Fruit fly (Drosophila melanogaster) whole organism, embryonic: ENCODE results near the gene CG34450.

Experiments
- CG1024 ChIP-seq: fragments of 200-800 bp; sonication (Bioruptor generic); IDR thresholded peaks from 2 replicates; pipeline ENCODE4 v1.3.6; 2022; ENCODE audit warnings: missing biosample characterization, missing genetic modification characterization
- CG10267 ChIP-seq: fragments of 200-800 bp; sonication (Bioruptor generic); optimal IDR thresholded peaks from 2 replicates; lab custom pipeline; 2018; ENCODE audit warnings: missing biosample characterization, mild to moderate bottlenecking, missing genetic modification characterization, moderate library complexity
- CG11723 ChIP-seq: fragments of 200-800 bp; sonication (Bioruptor generic); optimal IDR thresholded peaks from 2 replicates; lab custom pipeline; 2017; ENCODE audit warnings: missing biosample characterization, mild to moderate bottlenecking, missing genetic modification characterization
- CG14710 ChIP-seq: fragments of 200-800 bp; sonication (Bioruptor generic); optimal IDR thresholded peaks from 3 replicates; lab custom pipeline; 2019; ENCODE audit warnings: missing biosample characterization, mild to moderate bottlenecking, missing genetic modification characterization, moderate library complexity
- CG15011 ChIP-seq: fragments of 200-800 bp; sonication (Bioruptor generic); optimal IDR thresholded peaks from 3 replicates; lab custom pipeline; 2018; ENCODE audit warnings: missing biosample characterization, mild to moderate bottlenecking, missing genetic modification characterization
- CG1529 ChIP-seq: fragments of 200-800 bp; sonication (Bioruptor generic); optimal IDR thresholded peaks from 3 replicates; lab custom pipeline; 2018; ENCODE audit warnings: missing biosample characterization, missing genetic modification characterization
- CG17612 ChIP-seq: fragments of 200-800 bp; sonication (Bioruptor generic); IDR thresholded peaks from 2 replicates; pipeline ENCODE4 v1.3.6; 2022; ENCODE audit warnings: missing biosample characterization, missing genetic modification characterization
- CG18011 ChIP-seq: fragments of 200-800 bp; sonication (Bioruptor generic); optimal IDR thresholded peaks from 2 replicates; lab custom pipeline; 2017; ENCODE audit warnings: missing biosample characterization, missing genetic modification characterization, mild to moderate bottlenecking, moderate library complexity, missing genotype
- CG1832 ChIP-seq: fragments of 200-800 bp; sonication (Bioruptor generic); optimal IDR thresholded peaks from 2 replicates; lab custom pipeline; 2017; ENCODE audit warnings: missing biosample characterization, mild to moderate bottlenecking, missing genetic modification characterization, inconsistent platforms
- CG2889 ChIP-seq: fragments of 200-800 bp; sonication (Bioruptor generic); IDR thresholded peaks from 3 replicates; pipeline ENCODE4 v1.3.6; 2022; ENCODE audit warnings: missing biosample characterization, missing genetic modification characterization
- CG32532 ChIP-seq: fragments of 200-800 bp; sonication (Bioruptor generic); IDR thresholded peaks from 2 replicates; pipeline ENCODE4 v1.3.6; 2022; ENCODE audit warnings: missing biosample characterization, missing genetic modification characterization
- CG3726 ChIP-seq: fragments of 200-800 bp; sonication (Bioruptor generic); IDR thresholded peaks from 3 replicates; pipeline ENCODE4, ENCODE4 v1.3.6; 2022; ENCODE audit warnings: missing biosample characterization, missing genetic modification characterization
- CG42726 ChIP-seq: fragments of 200-800 bp; sonication (Bioruptor generic); IDR thresholded peaks from 2 replicates; pipeline ENCODE4 v1.3.6; 2022; ENCODE audit warnings: missing biosample characterization, missing genetic modification characterization; ENCODE audit not compliant: partially characterized antibody
- CG4282 ChIP-seq: fragments of 200-800 bp; sonication (Bioruptor generic); optimal IDR thresholded peaks from 2 replicates; lab custom pipeline; 2016; ENCODE audit warnings: missing biosample characterization, missing genetic modification characterization
- CG4820 ChIP-seq: fragments of 200-800 bp; sonication (Bioruptor generic); optimal IDR thresholded peaks from 3 replicates; lab custom pipeline; 2016; ENCODE audit warnings: missing biosample characterization, missing genetic modification characterization
- CG6175 ChIP-seq: fragments of 200-800 bp; sonication (Bioruptor generic); IDR thresholded peaks from 3 replicates; pipeline ENCODE4 v1.3.6; 2022; ENCODE audit warnings: missing biosample characterization, missing genetic modification characterization
- CG6683 ChIP-seq: fragments of 200-800 bp; sonication (Bioruptor generic); optimal IDR thresholded peaks from 2 replicates; lab custom pipeline; 2017; ENCODE audit warnings: missing biosample characterization, mild to moderate bottlenecking, missing genetic modification characterization, missing genetic modification reagents
- CG7987 ChIP-seq: fragments of 200-800 bp; sonication (Bioruptor generic); optimal IDR thresholded peaks from 2 replicates; lab custom pipeline; 2018; ENCODE audit warnings: missing biosample characterization, mild to moderate bottlenecking, missing genetic modification characterization, moderate library complexity
- CG8765 ChIP-seq: fragments of 200-800 bp; sonication (Bioruptor generic); IDR thresholded peaks from 2 replicates; pipeline ENCODE4 v1.3.6; 2022; ENCODE audit warnings: missing biosample characterization, missing genetic modification characterization
- Dfd ChIP-seq, 2 experiments: fragments of >200 bp; optimal IDR thresholded peaks; 2 replicates each; lab custom pipeline; 2017; ENCODE audit warnings: missing biosample characterization in 2 of 2, missing genetic modification characterization in 2 of 2
- Gug ChIP-seq: fragments of 200-800 bp; sonication (Bioruptor generic); IDR thresholded peaks from 4 replicates; pipeline ENCODE4 v1.3.6; 2022; ENCODE audit warnings: missing biosample characterization, missing genetic modification characterization
- H15 ChIP-seq: fragments of 200-800 bp; sonication (Bioruptor generic); IDR thresholded peaks from 3 replicates; pipeline ENCODE4 v1.3.6; 2022; ENCODE audit warnings: missing biosample characterization, missing genetic modification characterization
- Hand ChIP-seq: fragments of 200-800 bp; sonication (Bioruptor generic); optimal IDR thresholded peaks from 2 replicates; lab custom pipeline; 2017; ENCODE audit warnings: mild to moderate bottlenecking, missing biosample characterization, missing genetic modification reagents, missing genetic modification characterization
- Hey ChIP-seq: fragments of 200-800 bp; sonication (Bioruptor generic); optimal IDR thresholded peaks from 3 replicates; lab custom pipeline; 2018; ENCODE audit warnings: missing biosample characterization, mild to moderate bottlenecking, missing genetic modification characterization
- HmgZ ChIP-seq: fragments of 200-800 bp; sonication (Bioruptor generic); optimal IDR thresholded peaks from 2 replicates; lab custom pipeline; 2018; ENCODE audit warnings: missing biosample characterization, mild to moderate bottlenecking, missing genetic modification characterization
- Lhr ChIP-seq: fragments of 200-800 bp; sonication (Bioruptor generic); optimal IDR thresholded peaks from 3 replicates; lab custom pipeline; 2017; ENCODE audit warnings: mild to moderate bottlenecking, missing biosample characterization, missing genetic modification reagents, missing genetic modification characterization
- MBD-R2 ChIP-seq: fragments of 200-800 bp; sonication (Bioruptor generic); IDR thresholded peaks from 2 replicates; pipeline ENCODE4 v1.3.6; 2022; ENCODE audit warnings: missing biosample characterization, missing genetic modification characterization
- Nf-YA ChIP-seq: fragments of 200-800 bp; sonication (Bioruptor generic); IDR thresholded peaks from 2 replicates; pipeline ENCODE4 v1.3.6; 2022; ENCODE audit warnings: missing biosample characterization, missing genetic modification characterization
- Optix ChIP-seq: fragments of 200-800 bp; sonication (Bioruptor generic); IDR thresholded peaks from 3 replicates; pipeline ENCODE4 v1.3.6; 2022; ENCODE audit warnings: missing biosample characterization, missing genetic modification characterization
- Stat92E ChIP-seq, 3 experiments: fragments of >200 bp in 2 of 3; fragments of 200-800 bp in 1 of 3; sonication (Bioruptor generic) in 1 of 3; optimal IDR thresholded peaks; 2 replicates each; lab custom pipeline; 2017 to 2019; ENCODE audit warnings: missing biosample characterization in 3 of 3, missing genetic modification characterization in 3 of 3, mild to moderate bottlenecking in 1 of 3, moderate library complexity in 1 of 3
- Usf ChIP-seq: fragments of 200-800 bp; sonication (Bioruptor generic); optimal IDR thresholded peaks from 2 replicates; lab custom pipeline; 2017; ENCODE audit warnings: missing genotype, missing biosample characterization, missing genetic modification characterization
- Vsx1 ChIP-seq: fragments of 200-800 bp; sonication (Bioruptor generic); optimal IDR thresholded peaks from 2 replicates; lab custom pipeline; 2017; ENCODE audit warnings: missing biosample characterization, mild to moderate bottlenecking, missing genetic modification characterization, missing genetic modification reagents
- ac ChIP-seq: fragments of 200-800 bp; sonication (Bioruptor generic); optimal IDR thresholded peaks from 3 replicates; lab custom pipeline; 2017; ENCODE audit warnings: missing biosample characterization, mild to moderate bottlenecking, missing genetic modification characterization
- ase ChIP-seq: fragments of 200-800 bp; sonication (Bioruptor generic); IDR thresholded peaks from 3 replicates; pipeline ENCODE4 v1.3.6; 2022; ENCODE audit warnings: missing biosample characterization, missing genetic modification characterization
- ash1 ChIP-seq: fragments of 200-800 bp; sonication (Bioruptor generic); optimal IDR thresholded peaks from 2 replicates; lab custom pipeline; 2018; ENCODE audit warnings: missing biosample characterization, mild to moderate bottlenecking, missing genetic modification characterization
- cg ChIP-seq: fragments of 200-800 bp; sonication (Bioruptor generic); optimal IDR thresholded peaks from 3 replicates; lab custom pipeline; 2019; ENCODE audit warnings: missing biosample characterization, mild to moderate bottlenecking, missing genetic modification characterization, moderate library complexity
- chm ChIP-seq: fragments of 200-800 bp; sonication (Bioruptor generic); IDR thresholded peaks from 2 replicates; pipeline ENCODE4 v1.3.6; 2022; ENCODE audit warnings: missing biosample characterization, missing genetic modification characterization
- hkb ChIP-seq, 2 experiments: fragments of 200-800 bp in 1 of 2; fragments of >200 bp in 1 of 2; sonication (Bioruptor generic) in 1 of 2; IDR thresholded peaks in 1 of 2; optimal IDR thresholded peaks in 1 of 2; 2 replicates each; pipeline versions ENCODE4 v1.3.6 to Lab custom; 2017 to 2022; ENCODE audit warnings: missing biosample characterization in 1 of 2, missing genetic modification characterization in 1 of 2
- kah ChIP-seq: fragments of 200-800 bp; sonication (Bioruptor generic); optimal IDR thresholded peaks from 2 replicates; lab custom pipeline; 2018; ENCODE audit warnings: missing biosample characterization, mild to moderate bottlenecking, missing genetic modification characterization
- lov ChIP-seq, 2 experiments: fragments of 200-800 bp in 1 of 2; fragments of >200 bp in 1 of 2; sonication (Bioruptor generic) in 1 of 2; IDR thresholded peaks in 1 of 2; optimal IDR thresholded peaks in 1 of 2; 2 replicates in 1 of 2; 3 replicates in 1 of 2; pipeline versions ENCODE4 v1.3.6 to Lab custom; 2017 to 2022; ENCODE audit warnings: missing biosample characterization in 1 of 2, missing genetic modification characterization in 1 of 2
- nau ChIP-seq: fragments of 200-800 bp; sonication (Bioruptor generic); optimal IDR thresholded peaks from 3 replicates; lab custom pipeline; 2017; ENCODE audit warnings: missing biosample characterization, mild to moderate bottlenecking, missing genetic modification characterization, missing genetic modification reagents
- pita ChIP-seq: fragments of 200-800 bp; sonication (Bioruptor generic); optimal IDR thresholded peaks from 2 replicates; lab custom pipeline; 2017; ENCODE audit warnings: missing biosample characterization, mild to moderate bottlenecking, missing genetic modification characterization
- schlank ChIP-seq: fragments of 200-800 bp; sonication (Bioruptor generic); optimal IDR thresholded peaks from 2 replicates; lab custom pipeline; 2018; ENCODE audit warnings: missing biosample characterization, mild to moderate bottlenecking, missing genetic modification characterization
- wek ChIP-seq: fragments of 200-800 bp; sonication (Bioruptor generic); optimal IDR thresholded peaks from 3 replicates; lab custom pipeline; 2018; ENCODE audit warnings: missing biosample characterization, mild to moderate bottlenecking, missing genetic modification characterization, moderate library complexity
- z ChIP-seq: fragments of 200-800 bp; sonication (Bioruptor generic); IDR thresholded peaks from 3 replicates; pipeline ENCODE4 v1.3.6; 2022; ENCODE audit warnings: missing biosample characterization, missing genetic modification characterization
- zfh1 ChIP-seq: fragments of 200-800 bp; sonication (Bioruptor generic); IDR thresholded peaks from 3 replicates; pipeline ENCODE4 v1.3.6; 2022; ENCODE audit warnings: missing biosample characterization, missing genetic modification characterization

CG34450 gene

DNA sequence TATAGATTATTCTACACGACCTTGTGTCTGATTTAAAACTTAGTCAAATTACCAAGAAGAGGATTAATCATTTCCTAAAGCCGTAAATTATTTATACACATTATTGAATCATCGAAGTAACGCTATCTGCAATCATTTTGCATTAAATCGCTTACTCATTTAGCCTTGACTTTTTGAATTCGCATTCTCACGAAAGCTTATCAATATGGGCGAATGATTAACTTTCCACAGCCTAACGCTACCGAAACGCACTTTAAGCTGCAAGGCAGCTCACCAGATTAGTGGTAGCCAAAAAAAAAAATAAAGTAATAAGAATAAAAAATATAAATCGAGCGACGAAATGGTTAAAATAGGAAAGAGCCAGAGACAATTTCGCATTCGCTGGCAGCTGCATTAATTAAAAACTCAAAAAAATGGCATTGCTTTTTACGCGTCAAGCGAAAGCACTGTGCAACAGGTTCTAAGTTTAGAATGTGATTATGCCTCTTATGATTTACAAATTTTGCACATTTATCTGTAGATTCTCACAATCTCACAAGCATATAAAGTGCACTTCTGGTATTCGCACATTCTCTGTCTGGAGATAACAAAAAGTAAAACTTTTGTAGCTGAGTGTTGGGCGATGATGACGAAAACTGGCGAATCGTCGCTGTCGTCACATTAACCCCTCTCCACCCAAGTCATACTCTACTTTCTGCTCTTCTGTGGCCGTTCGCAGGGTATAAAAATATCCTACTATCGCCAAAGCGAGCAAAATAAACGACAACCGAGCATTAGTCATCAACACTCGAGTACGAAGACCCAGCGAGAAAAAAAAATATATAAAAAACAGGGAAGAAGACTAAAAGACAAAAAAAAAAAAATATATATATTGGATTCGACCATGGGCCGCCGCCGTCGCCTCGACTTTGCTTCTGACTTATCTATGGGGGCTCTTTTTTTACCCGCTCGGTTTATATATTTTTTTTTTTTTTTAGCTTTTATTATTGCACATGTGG lies 13.5 kb upstream of the CG34450 start (continued):
- TF ChIP-seq lov (optimal IDR thresholded peaks at IDR 0.05; lab: Kevin White, UChicago) (no peak), lov (GFP tag; IDR thresholded peaks at IDR 0.05; lab: Robert Waterston, UW) (no peak), CG4820 (GFP tag; lab: Kevin White, UChicago) (peak; percentile 29), cg (GFP tag; lab: Kevin White, UChicago) (no peak), Usf (GFP tag; lab: Kevin White, UChicago) (peak; percentile 57), nau (GFP tag; lab: Kevin White, UChicago) (no peak), CG4282 (GFP tag; lab: Kevin White, UChicago) (peak; percentile 1), wek (GFP tag; lab: Kevin White, UChicago) (no peak), ac (GFP tag; lab: Kevin White, UChicago) (no peak), hkb (optimal IDR thresholded peaks at IDR 0.05; lab: Kevin White, UChicago) (no peak), hkb (GFP tag; IDR thresholded peaks at IDR 0.05; lab: Robert Waterston, UW) (peak; percentile 76), kah (GFP tag; lab: Kevin White, UChicago) (no peak), CG32532 (GFP tag; lab: Robert Waterston, UW) (peak; percentile 92), CG7987 (GFP tag; lab: Kevin White, UChicago) (peak; percentile 39), Vsx1 (GFP tag; lab: Kevin White, UChicago) (no peak), Lhr (GFP tag; lab: Kevin White, UChicago) (no peak), CG1832 (GFP tag; lab: Kevin White, UChicago) (no peak), zfh1 (GFP tag; lab: Robert Waterston, UW) (peak; percentile 60; the same call in 1 of the 3 replicates), CG3726 (no peak), CG17612 (GFP tag; lab: Robert Waterston, UW) (peak; percentile 63), Hand (GFP tag; lab: Kevin White, UChicago) (peak; percentile 15), MBD-R2 (GFP tag; lab: Robert Waterston, UW) (peak; percentile 46; the same call in 1 of the 2 replicates), CG1529 (GFP tag; lab: Kevin White, UChicago) (no peak), Stat92E (GFP tag; optimal IDR thresholded peaks at IDR 0.05; lab: Kevin White, UChicago) (no peak), HmgZ (tag; lab: Kevin White, UChicago) (peak; percentile 56), H15 (GFP tag; lab: Robert Waterston, UW) (no peak), CG6175 (GFP tag; lab: Robert Waterston, UW) (peak; percentile 68; the same call in 2 of the 3 replicates), ase (no peak), Dfd (GFP tag; optimal IDR thresholded peaks at IDR 0.05; lab: Kevin White, UChicago) (no peak), schlank (peak; percentile 67), CG15011 (GFP tag; lab: Kevin White, UChicago) (peak; percentile 47), Optix (peak; percentile 44; the same call in 1 of the 3 replicates), CG1024 (GFP tag; lab: Robert Waterston, UW) (peak; percentile 49; the same call in 1 of the 2 replicates), CG42726 (no peak), CG8765 (GFP tag; lab: Robert Waterston, UW) (peak; percentile 42; the same call in 1 of the 2 replicates), CG14710 (tag; lab: Kevin White, UChicago) (no peak), Nf-YA (GFP tag; lab: Robert Waterston, UW) (peak; percentile 40; the same call in 1 of the 2 replicates), CG10267 (no peak), CG11723 (GFP tag; lab: Kevin White, UChicago) (peak; percentile 9), CG18011 (GFP tag; lab: Kevin White, UChicago) (peak; percentile 32), ash1 (GFP tag; lab: Kevin White, UChicago) (no peak), Hey (no peak), CG6683 (GFP tag; lab: Kevin White, UChicago) (no peak), CG2889 (GFP tag; lab: Robert Waterston, UW) (peak; percentile 86), chm (peak; percentile 61; the same call in 1 of the 2 replicates), Gug (peak; percentile 65; the same call in 3 of the 4 replicates), z (GFP tag; lab: Robert Waterston, UW) (no peak), pita (no peak)
